Fruit fly (Drosophila melanogaster): ENCODE results near the gene Ntf-2.

DNA sequence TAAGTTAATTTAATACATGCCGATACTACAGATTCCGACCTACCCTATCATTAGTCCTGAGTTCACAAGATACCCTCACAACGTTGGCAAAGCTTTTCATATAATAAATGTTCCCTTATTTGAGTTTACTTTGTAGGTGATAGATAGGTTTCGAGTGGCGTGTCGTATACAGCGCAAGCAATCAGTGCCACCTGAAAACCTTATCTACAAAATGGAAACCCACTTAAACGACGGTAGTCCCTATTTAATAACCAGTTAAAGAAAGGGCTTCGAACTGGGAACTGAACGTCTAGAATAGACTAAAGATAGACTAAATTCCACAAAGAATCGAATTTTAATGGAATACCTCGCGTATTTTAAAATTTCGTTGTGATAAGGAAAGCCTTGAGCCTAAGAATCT is 10.9 kb downstream of the Ntf-2 start:
- TF ChIP-seq cic (GFP tag; optimal IDR thresholded peaks at IDR 0.05) (no peak), bab1 (GFP tag; optimal IDR thresholded peaks at IDR 0.05) (no peak), kay (GFP tag; ENCODE audit: borderline replicate concordance) (no peak), Crg-1 (GFP tag; optimal IDR thresholded peaks at IDR 0.05) (no peak), CG7045 (GFP tag; optimal IDR thresholded peaks at IDR 0.05) (no peak), CG33017 (tag; optimal IDR thresholded peaks at IDR 0.05) (no peak), pad (GFP tag; optimal IDR thresholded peaks at IDR 0.05) (no peak), ovo (GFP tag; optimal IDR thresholded peaks at IDR 0.05) (no peak)
